Worm (Caenorhabditis elegans): ENCODE data around the gene stau-1.

Gene stau-1

DNA sequence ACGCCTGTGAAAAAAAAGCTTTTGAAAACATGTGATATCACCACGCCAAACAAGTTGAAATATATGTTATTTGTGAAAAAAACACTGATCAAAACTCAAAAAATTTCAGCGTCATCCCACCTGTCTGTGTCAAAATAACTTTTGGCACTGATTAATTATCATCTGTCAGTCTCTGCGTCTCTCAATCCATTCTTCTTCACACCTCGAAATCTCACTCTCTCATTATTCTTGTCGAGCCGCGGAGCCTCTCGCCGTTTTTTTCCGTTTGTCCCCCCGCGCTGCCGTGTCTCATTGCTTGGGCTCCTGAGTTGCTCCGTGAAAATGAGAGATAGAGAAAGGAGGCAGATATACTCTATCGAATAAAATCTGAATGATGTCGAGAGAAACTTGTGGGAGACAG lies 16.0 kb upstream of the stau-1 start (continued):
- TF ChIP-seq nhr-20 (tag; optimal IDR thresholded peaks at IDR 0.05) (peak; percentile 54), fos-1 (tag; optimal IDR thresholded peaks at IDR 0.05) (no peak), egl-13 (tag; optimal IDR thresholded peaks at IDR 0.05) (no peak), sptf-1 (tag; optimal IDR thresholded peaks at IDR 0.05) (no peak), grh-1 (GFP tag; IDR thresholded peaks at IDR 0.05) (no peak), unc-62 (GFP tag; optimal IDR thresholded peaks at IDR 0.05) (no peak), aha-1 (tag; optimal IDR thresholded peaks at IDR 0.05) (no peak), sup-37 (GFP tag; optimal IDR thresholded peaks at IDR 0.05) (no peak), hpl-2 (GFP tag; optimal IDR thresholded peaks at IDR 0.05) (no peak), mep-1 (tag; optimal IDR thresholded peaks at IDR 0.05) (peak; percentile 19), unc-30 (tag; optimal IDR thresholded peaks at IDR 0.05) (no peak), ceh-90 (tag; optimal IDR thresholded peaks at IDR 0.05) (no peak), ceh-63 (GFP tag; optimal IDR thresholded peaks at IDR 0.05) (no peak), snpc-4 (tag; optimal IDR thresholded peaks at IDR 0.05) (no peak), pax-3 (tag; optimal IDR thresholded peaks at IDR 0.05) (no peak), fkh-10 (GFP tag; optimal IDR thresholded peaks at IDR 0.05) (no peak), lin-15B (tag; optimal IDR thresholded peaks at IDR 0.05) (no peak), ets-5 (GFP tag; IDR thresholded peaks at IDR 0.05) (no peak), ces-1 (GFP tag; optimal IDR thresholded peaks at IDR 0.05) (no peak), nhr-85 (tag) (no peak), efl-1 (optimal IDR thresholded peaks at IDR 0.05) (no peak), efl-1 (GFP tag; optimal IDR thresholded peaks at IDR 0.05 in 1 of 2) (no peak), C16A3.4 (tag; optimal IDR thresholded peaks at IDR 0.05) (no peak), elt-3 (tag; optimal IDR thresholded peaks at IDR 0.05) (no peak), nhr-84 (tag; optimal IDR thresholded peaks at IDR 0.05) (no peak), ceh-82 (tag; optimal IDR thresholded peaks at IDR 0.05) (no peak), C34B4.2 (tag; optimal IDR thresholded peaks at IDR 0.05) (no peak), lin-14 (GFP tag; optimal IDR thresholded peaks at IDR 0.05) (peak; percentile 80), snu-23 (GFP tag; optimal IDR thresholded peaks at IDR 0.05) (peak; percentile 48), ama-1 (optimal IDR thresholded peaks at IDR 0.05) (no peak), ztf-11 (tag; optimal IDR thresholded peaks at IDR 0.05) (no peak), lsy-2 (tag; optimal IDR thresholded peaks at IDR 0.05) (peak; percentile 31 to 34)

DNA sequence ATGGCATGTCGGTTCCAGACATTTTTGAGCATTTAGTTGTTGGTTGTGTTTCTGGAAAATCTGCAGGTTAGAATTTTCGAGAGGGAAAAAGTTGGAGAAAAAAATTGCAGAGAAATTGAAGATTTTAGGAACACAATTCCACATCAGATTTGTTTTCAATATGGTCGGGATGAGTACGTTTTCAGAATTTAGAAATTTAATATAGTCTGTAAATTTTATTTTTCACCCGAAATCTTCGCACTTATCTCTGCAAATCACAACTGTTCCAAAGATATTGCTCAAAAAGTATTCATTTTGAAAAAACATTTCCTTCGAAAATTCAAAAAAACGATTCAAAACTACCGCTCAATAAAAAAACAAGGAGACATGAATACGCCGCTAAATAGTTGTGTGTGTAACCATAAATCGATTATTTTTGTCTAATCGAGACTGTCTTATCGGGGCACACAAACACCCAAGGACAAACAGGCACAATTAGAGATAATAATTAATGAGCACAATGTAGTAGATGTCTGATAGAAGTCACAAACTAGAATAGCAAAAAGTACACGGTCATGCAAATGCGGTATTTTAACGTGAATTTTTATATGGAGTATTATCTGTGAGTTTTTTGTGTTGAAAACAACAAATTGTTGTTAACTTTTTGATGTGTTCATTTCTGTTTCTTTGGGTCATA lies 11.2 kb upstream of the stau-1 start, which contains the start of gene vpat-1:
vpat-1 (minus strand) TSS at position 51 of the 676 bp plus-strand sequence.
- peak; percentile 76 for TF ChIP-seq elt-2 (tag; optimal IDR thresholded peaks at IDR 0.05)
- TF ChIP-seq ceh-8 (GFP tag; optimal IDR thresholded peaks at IDR 0.05) = no peak
- peak; percentile 8 for TF ChIP-seq nhr-20 (tag; optimal IDR thresholded peaks at IDR 0.05)
- TF ChIP-seq Y116A8C.19 (tag; optimal IDR thresholded peaks at IDR 0.05; ENCODE audit: borderline replicate concordance) = no peak
- TF ChIP-seq unc-86 (tag; optimal IDR thresholded peaks at IDR 0.05) = no peak

DNA sequence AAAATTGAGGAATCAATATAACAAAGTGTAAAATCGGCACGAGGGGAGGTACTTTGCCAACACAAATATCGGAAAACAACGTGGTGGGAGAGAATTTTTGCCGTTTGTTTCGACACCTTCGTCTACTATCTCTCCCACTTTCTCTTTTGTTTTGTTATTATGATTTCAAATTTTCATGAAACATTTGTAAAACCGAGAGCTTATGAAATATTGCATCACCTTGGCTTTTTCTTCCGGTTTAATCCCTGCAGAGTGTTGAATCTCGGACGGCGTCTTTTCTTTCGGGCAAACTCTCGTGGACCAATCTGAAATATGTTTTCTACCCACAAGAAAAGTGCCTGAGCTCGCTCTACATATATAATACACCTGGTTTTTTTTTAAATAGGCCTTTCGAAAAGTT lies 9.2 kb upstream of the stau-1 start:
- no peak for TF ChIP-seq lir-3 (tag; optimal IDR thresholded peaks at IDR 0.05; ENCODE audit: poor library complexity)
- peak; percentile 69 for TF ChIP-seq skn-1 (tag; optimal IDR thresholded peaks at IDR 0.05)

DNA sequence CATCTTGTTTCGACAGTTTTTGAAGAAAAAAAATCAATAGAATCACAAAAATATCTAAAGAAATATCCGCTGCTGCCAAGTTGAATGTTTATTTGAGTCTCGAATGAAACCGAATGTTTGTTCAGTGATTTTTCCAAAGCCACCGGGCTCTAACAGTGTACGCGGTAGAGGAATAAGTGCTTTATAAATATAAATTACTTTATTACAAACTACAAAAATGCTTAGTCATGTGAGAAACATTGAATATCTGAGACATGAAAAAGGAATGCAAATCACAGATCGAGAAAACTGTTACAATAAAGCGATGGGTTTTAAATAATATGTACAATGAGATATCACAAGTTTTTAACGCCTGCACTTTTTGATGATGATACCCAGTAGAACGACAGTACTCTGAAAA lies 3.3 kb upstream of the stau-1 start, which contains the start of gene F55A4.7:
F55A4.7 (minus strand) TSS at position 101 of the 400 bp plus-strand sequence.
- TF ChIP-seq nhr-85 (tag) (peak; percentile 20), jun-1 (tag; optimal IDR thresholded peaks at IDR 0.05) (no peak)
